Worm (Caenorhabditis elegans) whole organism, late embryonic: ENCODE results near the gene C33A11.2.
A peak's percentile ranks its signal among the peaks of the same experiment; 100 is the strongest.

Experiments used
- C08G9.2 ChIP-seq: sonication (generic microtip); optimal IDR thresholded peaks from 2 replicates; lab custom pipeline; 2016; ENCODE audit warnings: mild to moderate bottlenecking, missing genetic modification characterization, moderate library complexity, missing compliant biosample characterization
- F13H6.1 ChIP-seq: sonication (generic microtip); optimal IDR thresholded peaks from 2 replicates; lab custom pipeline; 2016; ENCODE audit warnings: missing genetic modification characterization, missing compliant biosample characterization
- K02D7.2 ChIP-seq: sonication (generic microtip); optimal IDR thresholded peaks from 2 replicates; lab custom pipeline; 2017; ENCODE audit warnings: mild to moderate bottlenecking, missing genetic modification characterization, missing compliant biosample characterization
- T23F11.4 ChIP-seq: fragments of 200-800 bp; sonication (Bioruptor generic); optimal IDR thresholded peaks from 2 replicates; lab custom pipeline; 2018; ENCODE audit warnings: mild to moderate bottlenecking, missing genetic modification characterization, missing compliant biosample characterization
- ahr-1 ChIP-seq: sonication (generic microtip); optimal IDR thresholded peaks from 2 replicates; lab custom pipeline; 2016; ENCODE audit warnings: missing genetic modification characterization, missing compliant biosample characterization
- ama-1 ChIP-seq: fragments of 150-350 bp; optimal IDR thresholded peaks from 2 replicates; lab custom pipeline; 2014
- ceh-14 ChIP-seq: sonication (generic microtip); optimal IDR thresholded peaks from 2 replicates; lab custom pipeline; 2016; ENCODE audit warnings: missing genotype, missing genetic modification characterization, missing compliant biosample characterization
- ceh-18 ChIP-seq: sonication (generic microtip); optimal IDR thresholded peaks from 2 replicates; lab custom pipeline; 2016; ENCODE audit warnings: missing genetic modification characterization, missing compliant biosample characterization
- ceh-19 ChIP-seq: fragments of 200-800 bp; sonication (Bioruptor generic); optimal IDR thresholded peaks from 2 replicates; lab custom pipeline; 2018; ENCODE audit warnings: mild to moderate bottlenecking, missing genetic modification characterization, missing compliant biosample characterization
- ceh-31 ChIP-seq: sonication (generic microtip); optimal IDR thresholded peaks from 2 replicates; lab custom pipeline; 2016; ENCODE audit warnings: missing genetic modification characterization, missing compliant biosample characterization
- ceh-34 ChIP-seq: sonication (generic microtip); optimal IDR thresholded peaks from 2 replicates; lab custom pipeline; 2016; ENCODE audit warnings: mild to moderate bottlenecking, missing genetic modification characterization, missing compliant biosample characterization
- ceh-45 ChIP-seq: fragments of 200-800 bp; sonication (Bioruptor generic); IDR thresholded peaks from 2 replicates; pipeline ENCODE4 v1.3.6; 2022; ENCODE audit warnings: missing genetic modification reagents, missing genetic modification characterization, missing compliant biosample characterization
- ceh-48 ChIP-seq: sonication (generic microtip); optimal IDR thresholded peaks from 2 replicates; lab custom pipeline; 2016; ENCODE audit warnings: missing genetic modification characterization, inconsistent platforms, missing compliant biosample characterization
- ceh-9 ChIP-seq: sonication (generic microtip); optimal IDR thresholded peaks from 2 replicates; lab custom pipeline; 2016; ENCODE audit warnings: mild to moderate bottlenecking, missing genetic modification characterization, inconsistent platforms, missing compliant biosample characterization
- che-1 ChIP-seq: sonication (generic microtip); optimal IDR thresholded peaks from 2 replicates; lab custom pipeline; 2016; ENCODE audit warnings: mild to moderate bottlenecking, missing genetic modification characterization, missing compliant biosample characterization
- dve-1 ChIP-seq: sonication (generic microtip); optimal IDR thresholded peaks from 2 replicates; lab custom pipeline; 2017; ENCODE audit warnings: antibody characterized with exemption, mild to moderate bottlenecking, missing genetic modification characterization, missing compliant biosample characterization
- elt-2 ChIP-seq: sonication (generic microtip); optimal IDR thresholded peaks from 2 replicates; lab custom pipeline; 2016; ENCODE audit warnings: missing genetic modification reagents, missing genetic modification characterization, missing compliant biosample characterization
- elt-4 ChIP-seq: sonication (generic microtip); optimal IDR thresholded peaks from 2 replicates; lab custom pipeline; 2016; ENCODE audit warnings: missing genetic modification characterization, missing compliant biosample characterization
- ets-4 ChIP-seq: sonication (generic microtip); optimal IDR thresholded peaks from 2 replicates; lab custom pipeline; 2016; ENCODE audit warnings: missing genetic modification characterization, missing compliant biosample characterization
- fkh-10 ChIP-seq: fragments of 150-350 bp; optimal IDR thresholded peaks from 2 replicates; lab custom pipeline; 2014; ENCODE audit warnings: missing biosample characterization, missing genetic modification reagents, missing genetic modification characterization
- fkh-6 ChIP-seq: sonication (generic microtip); optimal IDR thresholded peaks from 2 replicates; lab custom pipeline; 2016; ENCODE audit warnings: missing genetic modification characterization, missing compliant biosample characterization
- hlh-15 ChIP-seq: sonication (generic microtip); optimal IDR thresholded peaks from 2 replicates; lab custom pipeline; 2016; ENCODE audit warnings: missing genetic modification characterization, missing compliant biosample characterization
- lin-11 ChIP-seq: fragments of 200-800 bp; sonication (Bioruptor generic); optimal IDR thresholded peaks from 2 replicates; lab custom pipeline; 2018; ENCODE audit warnings: mild to moderate bottlenecking, missing genetic modification characterization, missing compliant biosample characterization
- nfya-1 ChIP-seq: sonication (generic microtip); optimal IDR thresholded peaks from 2 replicates; lab custom pipeline; 2017; ENCODE audit warnings: missing genetic modification characterization, mild to moderate bottlenecking, missing compliant biosample characterization, antibody characterized with exemption, moderate library complexity
- nhr-232 ChIP-seq: sonication (generic microtip); optimal IDR thresholded peaks from 2 replicates; lab custom pipeline; 2016; ENCODE audit warnings: missing genetic modification characterization, missing compliant biosample characterization
- odd-2 ChIP-seq: sonication (generic microtip); optimal IDR thresholded peaks from 2 replicates; lab custom pipeline; 2017; ENCODE audit warnings: antibody characterized with exemption, mild to moderate bottlenecking, missing genetic modification characterization, missing compliant biosample characterization
- pat-9 ChIP-seq: fragments of 200-800 bp; sonication (Bioruptor generic); optimal IDR thresholded peaks from 2 replicates; lab custom pipeline; 2018; ENCODE audit warnings: mild to moderate bottlenecking, missing genetic modification characterization, moderate library complexity, missing compliant biosample characterization
- pax-1 ChIP-seq: fragments of 150-350 bp; optimal IDR thresholded peaks from 2 replicates; lab custom pipeline; 2014; ENCODE audit warnings: missing biosample characterization, missing genetic modification characterization
- pqm-1 ChIP-seq: sonication (generic microtip); optimal IDR thresholded peaks from 2 replicates; lab custom pipeline; 2016; ENCODE audit warnings: missing genetic modification characterization, missing compliant biosample characterization
- pros-1 ChIP-seq: fragments of 150-350 bp; optimal IDR thresholded peaks from 2 replicates; lab custom pipeline; 2014; ENCODE audit warnings: missing biosample characterization, missing genetic modification reagents, missing genetic modification characterization
- rnt-1 ChIP-seq: sonication (generic microtip); optimal IDR thresholded peaks from 2 replicates; lab custom pipeline; 2016; ENCODE audit warnings: missing genetic modification characterization, missing compliant biosample characterization
- sdc-2 ChIP-seq: sonication (generic microtip); optimal IDR thresholded peaks from 2 replicates; lab custom pipeline; 2016; ENCODE audit warnings: missing genotype, missing genetic modification characterization, missing compliant biosample characterization
- sox-2 ChIP-seq: fragments of 200-800 bp; sonication (Bioruptor generic); IDR thresholded peaks from 2 replicates; pipeline ENCODE4 v1.3.6; 2022; ENCODE audit warnings: missing genetic modification reagents, missing genetic modification characterization, missing compliant biosample characterization
- syd-9 ChIP-seq: sonication (generic microtip); optimal IDR thresholded peaks from 2 replicates; lab custom pipeline; 2016; ENCODE audit warnings: mild to moderate bottlenecking, missing genetic modification characterization, moderate library complexity, missing compliant biosample characterization
- tbx-2 ChIP-seq: sonication (generic microtip); optimal IDR thresholded peaks from 2 replicates; lab custom pipeline; 2016; ENCODE audit warnings: missing genetic modification characterization, missing compliant biosample characterization
- unc-42 ChIP-seq: sonication (generic microtip); optimal IDR thresholded peaks from 2 replicates; lab custom pipeline; 2016; ENCODE audit warnings: missing genotype, missing genetic modification characterization, missing compliant biosample characterization
- unc-55 ChIP-seq: sonication (generic microtip); optimal IDR thresholded peaks from 2 replicates; lab custom pipeline; 2017; ENCODE audit warnings: missing biosample characterization, missing genetic modification reagents, missing genetic modification characterization
- ztf-16 ChIP-seq: sonication (generic microtip); optimal IDR thresholded peaks from 2 replicates; lab custom pipeline; 2017; ENCODE audit warnings: missing genetic modification characterization, missing compliant biosample characterization

C33A11.2 gene

ce11 chrX:15373415-15374048 lies 7.7 kb downstream of the C33A11.2 start:
- TF ChIP-seq nhr-232 (no peak), elt-4 (tag; lab: Kevin White, UChicago) (no peak), ceh-18 (tag; lab: Kevin White, UChicago) (peak; percentile 37), syd-9 (tag; lab: Kevin White, UChicago) (no peak), hlh-15 (tag; lab: Kevin White, UChicago) (no peak), ahr-1 (tag; lab: Kevin White, UChicago) (no peak), ets-4 (tag; lab: Kevin White, UChicago) (no peak), ceh-34 (tag; lab: Kevin White, UChicago) (peak; percentile 23), pros-1 (tag; lab: Kevin White, UChicago) (no peak), tbx-2 (tag; lab: Kevin White, UChicago) (peak; percentile 13), pax-1 (no peak), ceh-45 (GFP tag; lab: Robert Waterston, UW) (no peak), lin-11 (no peak), unc-55 (GFP tag; lab: Kevin White, UChicago) (no peak), ama-1 (lab: Kevin White, UChicago) (no peak), odd-2 (tag; lab: Kevin White, UChicago) (no peak), elt-2 (peak; percentile 81), F13H6.1 (tag; lab: Kevin White, UChicago) (peak; percentile 11), che-1 (tag; lab: Kevin White, UChicago) (no peak), ceh-48 (tag; lab: Kevin White, UChicago) (no peak), sox-2 (GFP tag; lab: Robert Waterston, UW) (no peak), sdc-2 (peak; percentile 78), nfya-1 (peak; percentile 32), fkh-6 (tag; lab: Kevin White, UChicago) (no peak), ceh-19 (GFP tag; lab: Kevin White, UChicago) (no peak), K02D7.2 (tag; lab: Kevin White, UChicago) (no peak), ceh-9 (tag; lab: Kevin White, UChicago) (no peak), ceh-14 (peak; percentile 45), unc-42 (peak; percentile 64), C08G9.2 (peak; percentile 5), dve-1 (tag; lab: Kevin White, UChicago) (no peak), ceh-31 (tag; lab: Kevin White, UChicago) (peak; percentile 48), pqm-1 (tag; lab: Kevin White, UChicago) (no peak)

ce11 chrX:15374668-15375208 lies 8.9 kb downstream of the C33A11.2 start:
- no peak for TF ChIP-seq ztf-16 (tag; lab: Kevin White, UChicago)
- TF ChIP-seq pat-9 (tag; lab: Kevin White, UChicago): no peak
- no peak for TF ChIP-seq fkh-10 (GFP tag; lab: Kevin White, UChicago)
- no peak for TF ChIP-seq syd-9 (tag; lab: Kevin White, UChicago)
- TF ChIP-seq rnt-1 (tag; lab: Kevin White, UChicago): no peak
- TF ChIP-seq, all 69 proteins: peak for 0

- TF ChIP-seq elt-2: peak; percentile 12
- TF ChIP-seq T23F11.4 (GFP tag; lab: Kevin White, UChicago): no peak
Observed at ce11 chrX:15375299-15375698, 9.5 kb downstream of the C33A11.2 start.
